Worm (Caenorhabditis elegans) whole organism, L3 larva: ENCODE data around the gene K07B1.7.

Experiments used
- sea-2 ChIP-seq: fragments of 150-350 bp; sonication (generic microtip); optimal IDR thresholded peaks from 4 replicates; lab custom pipeline; 2014; ENCODE audit warnings: missing biosample characterization, missing genetic modification reagents, missing genetic modification characterization
- ztf-4 ChIP-seq: fragments of 150-350 bp; optimal IDR thresholded peaks from 2 replicates; lab custom pipeline; 2014; ENCODE audit warnings: missing biosample characterization, missing genetic modification characterization

DNA sequence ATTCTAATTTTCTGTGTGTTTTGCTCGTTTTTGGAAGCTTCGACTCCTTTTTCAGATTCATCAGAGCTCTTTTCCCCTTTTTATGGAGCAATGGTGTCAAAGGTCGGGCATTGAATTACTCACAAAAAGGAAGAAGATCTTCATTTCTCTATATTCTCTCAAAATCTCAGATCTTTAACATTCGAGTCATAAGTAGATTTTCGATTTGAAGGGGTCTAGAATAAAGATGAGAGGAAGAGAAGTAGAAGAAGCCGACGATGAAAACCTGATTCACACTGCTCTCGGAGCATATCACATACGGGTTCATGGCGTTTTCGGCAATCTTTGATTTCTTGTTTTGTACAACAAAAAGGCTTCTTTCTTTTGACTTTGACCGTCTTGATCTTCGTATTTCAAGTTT lies 34.4 kb downstream of the K07B1.7 start:
- TF ChIP-seq ztf-4 (tag; lab: Kevin White, UChicago) (no peak), sea-2 (GFP tag; lab: Kevin White, UChicago) (no peak)
